Worm (Caenorhabditis elegans) whole organism, L3 larva: ENCODE data around the gene scyl-1.

Source experiments
- R02D3.7 ChIP-seq: fragments of 150-350 bp; optimal IDR thresholded peaks from 2 replicates; lab custom pipeline; 2014; ENCODE audit warnings: missing biosample characterization, missing genetic modification characterization
- ZK546.5 ChIP-seq: sonication (generic microtip); optimal IDR thresholded peaks from 2 replicates; lab custom pipeline; 2017; ENCODE audit warnings: missing biosample characterization, missing genetic modification characterization
- aly-2 ChIP-seq: fragments of 150-350 bp; optimal IDR thresholded peaks from 2 replicates; lab custom pipeline; 2014; ENCODE audit warnings: missing biosample characterization, missing genetic modification characterization
- ama-1 ChIP-seq: fragments of 150-350 bp; optimal IDR thresholded peaks from 2 replicates; lab custom pipeline; 2018
- ceh-16 ChIP-seq: sonication (generic microtip); optimal IDR thresholded peaks from 2 replicates; lab custom pipeline; 2017; ENCODE audit warnings: missing biosample characterization, missing genetic modification characterization
- ceh-28 ChIP-seq: fragments of 150-350 bp; optimal IDR thresholded peaks from 2 replicates; lab custom pipeline; 2014; ENCODE audit warnings: missing biosample characterization, missing genetic modification reagents, missing genetic modification characterization
- ceh-82 ChIP-seq: fragments of 150-350 bp; optimal IDR thresholded peaks from 2 replicates; lab custom pipeline; 2014; ENCODE audit warnings: missing biosample characterization, missing genetic modification characterization
- ceh-9 ChIP-seq: sonication (generic microtip); optimal IDR thresholded peaks from 2 replicates; lab custom pipeline; 2018; ENCODE audit warnings: missing biosample characterization, missing genetic modification characterization
- daf-12 ChIP-seq: fragments of 150-350 bp; optimal IDR thresholded peaks from 2 replicates; lab custom pipeline; 2014; ENCODE audit warnings: missing biosample characterization, missing genetic modification reagents, missing genetic modification characterization
- egl-27 ChIP-seq: sonication (generic microtip); optimal IDR thresholded peaks from 4 replicates; lab custom pipeline; 2017; ENCODE audit warnings: missing biosample characterization, missing genetic modification reagents, missing genetic modification characterization
- egl-5 ChIP-seq: fragments of 150-350 bp; optimal IDR thresholded peaks from 2 replicates; lab custom pipeline; 2017; ENCODE audit warnings: missing biosample characterization, missing genetic modification reagents, missing genetic modification characterization, inconsistent platforms
- elt-1 ChIP-seq: fragments of 150-350 bp; optimal IDR thresholded peaks from 2 replicates; lab custom pipeline; 2014; ENCODE audit warnings: missing biosample characterization, missing genetic modification characterization
- elt-2 ChIP-seq: sonication (generic microtip); optimal IDR thresholded peaks from 2 replicates; lab custom pipeline; 2016; ENCODE audit warnings: missing genetic modification reagents, mild to moderate bottlenecking, missing genetic modification characterization, missing compliant biosample characterization
- elt-3 ChIP-seq, 3 experiments: fragments of 150-350 bp in 1 of 3; sonication (generic microtip) in 2 of 3; optimal IDR thresholded peaks; 2 replicates in 2 of 3; 4 replicates in 1 of 3; lab custom pipeline; 2014 to 2017; ENCODE audit warnings: missing biosample characterization in 3 of 3, missing genetic modification characterization in 3 of 3
- fkh-10 ChIP-seq: sonication (generic microtip); optimal IDR thresholded peaks from 2 replicates; lab custom pipeline; 2017; ENCODE audit warnings: missing biosample characterization, missing genetic modification reagents, missing genetic modification characterization
- fkh-2 ChIP-seq: fragments of 150-350 bp; optimal IDR thresholded peaks from 2 replicates; lab custom pipeline; 2014; ENCODE audit warnings: missing biosample characterization, missing genetic modification reagents, missing genetic modification characterization
- fos-1 ChIP-seq: fragments of 150-350 bp; optimal IDR thresholded peaks from 2 replicates; lab custom pipeline; 2014; ENCODE audit warnings: missing biosample characterization, missing genetic modification characterization
- hmg-11 ChIP-seq: sonication (generic microtip); optimal IDR thresholded peaks from 2 replicates; lab custom pipeline; 2016; ENCODE audit warnings: missing genetic modification characterization, missing compliant biosample characterization
- jun-1 ChIP-seq: fragments of 150-350 bp; optimal IDR thresholded peaks from 2 replicates; lab custom pipeline; 2014; ENCODE audit warnings: missing biosample characterization, missing genetic modification reagents, missing genetic modification characterization
- lin-39 ChIP-seq: fragments of 150-350 bp; optimal IDR thresholded peaks from 2 replicates; lab custom pipeline; 2018; ENCODE audit warnings: missing biosample characterization, missing genetic modification reagents, missing genetic modification characterization
- lsy-12 ChIP-seq: sonication (generic microtip); optimal IDR thresholded peaks from 2 replicates; lab custom pipeline; 2016; ENCODE audit warnings: mild to moderate bottlenecking, missing genetic modification characterization, missing compliant biosample characterization
- nfya-1 ChIP-seq: sonication (generic microtip); optimal IDR thresholded peaks from 2 replicates; lab custom pipeline; 2017; ENCODE audit warnings: missing genetic modification characterization, mild to moderate bottlenecking, missing compliant biosample characterization, antibody characterized with exemption, moderate library complexity; ENCODE audit not compliant: insufficient read depth
- nhr-11 ChIP-seq: fragments of 150-350 bp; optimal IDR thresholded peaks from 2 replicates; lab custom pipeline; 2014; ENCODE audit warnings: missing biosample characterization, missing genetic modification characterization
- nhr-12 ChIP-seq: fragments of 150-350 bp; optimal IDR thresholded peaks from 2 replicates; lab custom pipeline; 2014; ENCODE audit warnings: missing biosample characterization, missing genetic modification characterization
- nhr-23 ChIP-seq: fragments of 150-350 bp; optimal IDR thresholded peaks from 2 replicates; lab custom pipeline; 2014; ENCODE audit warnings: missing biosample characterization, missing genetic modification reagents, missing genetic modification characterization
- nhr-237 ChIP-seq: fragments of 150-350 bp; optimal IDR thresholded peaks from 2 replicates; lab custom pipeline; 2014; ENCODE audit warnings: missing biosample characterization, missing genetic modification characterization
- nhr-25 ChIP-seq: sonication (generic microtip); optimal IDR thresholded peaks from 2 replicates; lab custom pipeline; 2017; ENCODE audit warnings: missing biosample characterization, missing genetic modification characterization
- nhr-28 ChIP-seq: fragments of 150-350 bp; optimal IDR thresholded peaks from 2 replicates; lab custom pipeline; 2014; ENCODE audit warnings: missing biosample characterization, missing genetic modification characterization
- nhr-43 ChIP-seq: sonication (generic microtip); optimal IDR thresholded peaks from 2 replicates; lab custom pipeline; 2016; ENCODE audit warnings: mild to moderate bottlenecking, missing genetic modification characterization, missing compliant biosample characterization; ENCODE audit not compliant: poor library complexity, severe bottlenecking
- nhr-67 ChIP-seq: fragments of 150-350 bp; optimal IDR thresholded peaks from 2 replicates; lab custom pipeline; 2014; ENCODE audit warnings: missing biosample characterization, missing genetic modification characterization
- nhr-76 ChIP-seq: fragments of 150-350 bp; sonication (generic microtip); optimal IDR thresholded peaks from 5 replicates; lab custom pipeline; 2014; ENCODE audit warnings: missing biosample characterization, missing genetic modification characterization
- nhr-77 ChIP-seq: fragments of 150-350 bp; optimal IDR thresholded peaks from 2 replicates; lab custom pipeline; 2014; ENCODE audit warnings: missing biosample characterization, missing genetic modification characterization
- pha-4 ChIP-seq: fragments of 150-350 bp; optimal IDR thresholded peaks from 2 replicates; lab custom pipeline; 2014; ENCODE audit warnings: missing biosample characterization, missing genetic modification reagents, missing genetic modification characterization
- pqm-1 ChIP-seq: fragments of 150-350 bp; optimal IDR thresholded peaks from 2 replicates; lab custom pipeline; 2017; ENCODE audit warnings: missing biosample characterization, missing genetic modification characterization, inconsistent platforms
- sea-2 ChIP-seq: fragments of 150-350 bp; sonication (generic microtip); optimal IDR thresholded peaks from 4 replicates; lab custom pipeline; 2014; ENCODE audit warnings: missing biosample characterization, missing genetic modification reagents, missing genetic modification characterization
- snpc-4 ChIP-seq: fragments of 150-350 bp; optimal IDR thresholded peaks from 2 replicates; lab custom pipeline; 2014; ENCODE audit warnings: missing biosample characterization, missing genetic modification characterization
- tbx-2 ChIP-seq: sonication (generic microtip); optimal IDR thresholded peaks from 2 replicates; lab custom pipeline; 2016; ENCODE audit warnings: mild to moderate bottlenecking, missing genetic modification characterization, missing compliant biosample characterization
- unc-39 ChIP-seq: sonication (generic microtip); optimal IDR thresholded peaks from 4 replicates; lab custom pipeline; 2017; ENCODE audit warnings: missing biosample characterization, missing genetic modification characterization
- unc-62 ChIP-seq: fragments of 150-350 bp; sonication (generic microtip); optimal IDR thresholded peaks from 4 replicates; lab custom pipeline; 2014; ENCODE audit warnings: missing biosample characterization, missing genetic modification reagents, missing genetic modification characterization
- zag-1 ChIP-seq: fragments of 150-350 bp; optimal IDR thresholded peaks from 2 replicates; lab custom pipeline; 2014; ENCODE audit warnings: missing biosample characterization, missing genetic modification characterization
- ztf-11 ChIP-seq: fragments of 150-350 bp; optimal IDR thresholded peaks from 2 replicates; lab custom pipeline; 2014; ENCODE audit warnings: missing biosample characterization, missing genetic modification characterization

scyl-1 gene

DNA sequence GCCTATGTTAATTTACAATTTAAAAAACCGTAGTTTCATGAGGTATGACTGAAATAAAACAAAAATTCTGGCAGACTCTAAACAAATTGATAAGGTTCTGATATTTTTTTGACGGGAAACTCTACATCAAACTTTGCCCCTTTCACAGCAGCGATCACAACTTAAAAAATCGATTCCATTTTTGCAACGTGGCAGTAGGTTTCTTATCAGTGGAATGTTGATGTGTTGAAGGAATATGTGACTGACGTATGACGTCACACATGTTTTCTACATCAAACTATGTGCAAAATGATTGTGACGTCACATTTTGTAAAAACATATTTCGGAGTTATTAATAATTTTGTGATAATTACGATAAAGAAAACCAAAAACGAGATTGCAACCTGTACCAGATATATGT lies 29.6 kb downstream of the scyl-1 start:
- TF ChIP-seq nhr-237 (no peak), elt-2 (tag; lab: Kevin White, UChicago) (peak; percentile 91), snpc-4 (tag; lab: Kevin White, UChicago) (no peak), fos-1 (tag; lab: Kevin White, UChicago) (no peak), zag-1 (tag; lab: Kevin White, UChicago) (no peak), ceh-28 (peak; percentile 22), daf-12 (tag; lab: Kevin White, UChicago) (no peak), nhr-43 (tag; lab: Kevin White, UChicago) (no peak), egl-27 (tag; lab: Kevin White, UChicago) (no peak), fkh-2 (tag; lab: Kevin White, UChicago) (no peak), tbx-2 (tag; lab: Kevin White, UChicago) (no peak), nhr-76 (no peak), egl-5 (no peak), jun-1 (tag; lab: Kevin White, UChicago) (peak; percentile 26), pqm-1 (tag; lab: Kevin White, UChicago) (peak; percentile 70), nhr-23 (tag; lab: Kevin White, UChicago) (no peak), lsy-12 (no peak), nhr-77 (tag; lab: Kevin White, UChicago) (no peak), hmg-11 (tag; lab: Kevin White, UChicago) (no peak), sea-2 (GFP tag; lab: Kevin White, UChicago) (no peak), nhr-12 (tag; lab: Kevin White, UChicago) (no peak), R02D3.7 (no peak), aly-2 (tag; lab: Kevin White, UChicago) (no peak), nhr-28 (tag; lab: Kevin White, UChicago) (no peak), ceh-82 (no peak), elt-3 (tag; optimal IDR thresholded peaks at IDR 0.05; lab: Kevin White, UChicago) (no peak), nhr-25 (tag; lab: Kevin White, UChicago) (no peak), nfya-1 (tag; lab: Kevin White, UChicago) (no peak), unc-62 (GFP tag; lab: Kevin White, UChicago) (no peak), nhr-67 (tag; lab: Kevin White, UChicago) (no peak), ama-1 (lab: Kevin White, UChicago) (no peak), ztf-11 (tag; lab: Kevin White, UChicago) (no peak), pha-4 (tag; lab: Kevin White, UChicago) (peak; percentile 15), ceh-9 (tag; lab: Kevin White, UChicago) (no peak), elt-1 (tag; lab: Kevin White, UChicago) (no peak)

DNA sequence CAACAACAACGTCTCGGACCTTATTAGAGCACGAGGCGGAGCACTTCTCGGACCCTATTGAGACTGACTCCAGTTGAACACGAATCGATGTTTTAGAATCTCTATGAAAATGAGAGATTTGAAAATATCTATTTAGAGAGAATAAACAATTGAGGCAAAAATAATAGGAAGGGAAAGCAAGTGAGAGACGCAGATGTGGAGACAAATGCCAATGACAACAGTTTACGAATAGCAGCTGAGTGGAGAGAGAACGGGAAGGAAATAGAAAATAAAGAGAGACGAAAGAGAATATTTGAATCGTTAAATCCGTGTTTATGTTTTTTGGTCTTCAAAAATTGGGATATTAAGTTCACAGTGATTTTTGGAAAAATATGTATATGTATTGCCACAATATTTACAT lies 31.7 kb downstream of the scyl-1 start:
- TF ChIP-seq ama-1 (lab: Kevin White, UChicago) (no peak), elt-2 (tag; lab: Kevin White, UChicago) (peak; percentile 25), unc-39 (no peak), ceh-28 (peak; percentile 14), nhr-12 (tag; lab: Kevin White, UChicago) (no peak), nfya-1 (tag; lab: Kevin White, UChicago) (peak; percentile 58), egl-5 (peak; percentile 23), lin-39 (tag; lab: Kevin White, UChicago) (no peak), nhr-25 (tag; lab: Kevin White, UChicago) (peak; percentile 1), nhr-23 (tag; lab: Kevin White, UChicago) (no peak), pha-4 (tag; lab: Kevin White, UChicago) (peak; percentile 2), ZK546.5 (tag; lab: Kevin White, UChicago) (no peak)

DNA sequence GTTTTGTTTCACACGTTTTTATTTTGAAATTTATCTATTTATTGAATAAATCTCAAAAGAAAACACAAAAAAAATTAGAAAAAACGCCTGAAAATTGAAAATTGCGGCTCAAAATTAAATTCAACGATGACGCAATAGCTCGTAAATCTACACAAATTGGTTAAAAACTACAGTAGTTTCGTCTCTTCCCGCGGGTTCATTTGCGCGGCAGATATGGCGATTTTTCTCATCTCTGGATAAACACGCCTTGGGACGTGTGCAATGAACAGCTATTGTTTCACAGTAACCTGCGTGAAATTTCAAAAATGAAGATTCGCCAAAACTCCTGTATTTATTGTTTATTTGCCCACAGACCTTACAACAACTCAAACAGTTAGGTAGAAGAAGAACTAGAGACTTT lies 32.2 kb downstream of the scyl-1 start:
- TF ChIP-seq fkh-10 (GFP tag; lab: Kevin White, UChicago), result no peak
- no peak for TF ChIP-seq ceh-82
- no peak for TF ChIP-seq nhr-77 (tag; lab: Kevin White, UChicago)
- TF ChIP-seq ceh-16 (tag; lab: Kevin White, UChicago), result no peak
- no peak for TF ChIP-seq nhr-28 (tag; lab: Kevin White, UChicago)
- TF ChIP-seq nhr-11 (tag; lab: Kevin White, UChicago), result no peak
- no peak for TF ChIP-seq tbx-2 (tag; lab: Kevin White, UChicago)
- no peak for TF ChIP-seq nhr-12 (tag; lab: Kevin White, UChicago)
- TF ChIP-seq jun-1 (tag; lab: Kevin White, UChicago), result no peak
- TF ChIP-seq egl-27 (tag; lab: Kevin White, UChicago), result no peak
